Worm (Caenorhabditis elegans) whole organism, young adult: ENCODE data around the gene ttbk-8.1.

ENCODE experiments used
- B0019.2 ChIP-seq: fragments of 200-800 bp; sonication (Bioruptor generic); conservative IDR thresholded peaks from 2 replicates; pipeline ENCODE4 v1.3.6; 2022; ENCODE audit warnings: missing genetic modification reagents, missing genetic modification characterization, missing compliant biosample characterization
- B0035.1 ChIP-seq: sonication (generic microtip); optimal IDR thresholded peaks from 2 replicates; lab custom pipeline; 2016; ENCODE audit warnings: missing genetic modification characterization, mild to moderate bottlenecking, missing compliant biosample characterization, missing genotype, missing genetic modification reagents
- C17E4.6 ChIP-seq: fragments of 200-800 bp; sonication (Bioruptor generic); IDR thresholded peaks from 2 replicates; pipeline ENCODE4 v1.3.6; 2022; ENCODE audit warnings: missing genetic modification reagents, missing genetic modification characterization, missing compliant biosample characterization
- D2030.7 ChIP-seq: fragments of 200-800 bp; sonication (Bioruptor generic); IDR thresholded peaks from 2 replicates; pipeline ENCODE4 v1.3.6; 2022; ENCODE audit warnings: missing genetic modification reagents, missing genetic modification characterization, missing compliant biosample characterization
- F22D6.2 ChIP-seq: sonication (generic microtip); optimal IDR thresholded peaks from 2 replicates; lab custom pipeline; 2016; ENCODE audit warnings: mild to moderate bottlenecking, missing genetic modification characterization, missing compliant biosample characterization
- F49E8.2 ChIP-seq: sonication (generic microtip); optimal IDR thresholded peaks from 3 replicates; lab custom pipeline; 2017; ENCODE audit warnings: missing genetic modification characterization, mild to moderate bottlenecking, missing compliant biosample characterization, antibody characterized with exemption, moderate library complexity; ENCODE audit not compliant: insufficient read depth
- F52B5.7 ChIP-seq: sonication (generic microtip); optimal IDR thresholded peaks from 2 replicates; lab custom pipeline; 2016; ENCODE audit warnings: mild to moderate bottlenecking, missing genetic modification characterization, missing compliant biosample characterization
- K11D2.4 ChIP-seq: fragments of 200-800 bp; sonication (Bioruptor generic); IDR thresholded peaks from 2 replicates; pipeline ENCODE4 v1.3.6; 2022; ENCODE audit warnings: missing genetic modification reagents, missing genetic modification characterization, missing compliant biosample characterization
- Y53G8AR.9 ChIP-seq: fragments of 200-800 bp; sonication (Bioruptor generic); conservative IDR thresholded peaks from 2 replicates; pipeline ENCODE4 v1.3.6; 2022; ENCODE audit warnings: missing genetic modification reagents, missing genetic modification characterization, missing compliant biosample characterization
- Y56A3A.18 ChIP-seq: fragments of 200-800 bp; sonication (Bioruptor generic); IDR thresholded peaks from 2 replicates; pipeline ENCODE4 v1.3.6; 2022; ENCODE audit warnings: missing genetic modification reagents, missing genetic modification characterization, missing compliant biosample characterization
- Y67H2A.10 ChIP-seq: fragments of 200-800 bp; sonication (Bioruptor generic); conservative IDR thresholded peaks from 2 replicates; pipeline ENCODE4 v1.3.6; 2022; ENCODE audit warnings: missing genetic modification reagents, missing genetic modification characterization, missing compliant biosample characterization
- Y79H2A.3 ChIP-seq: fragments of 200-800 bp; sonication (Bioruptor generic); conservative IDR thresholded peaks from 2 replicates; pipeline ENCODE4 v1.3.6; 2022; ENCODE audit warnings: missing genetic modification reagents, missing genetic modification characterization, missing compliant biosample characterization
- Y95B8A.8 ChIP-seq: fragments of 200-800 bp; sonication (Bioruptor generic); IDR thresholded peaks from 2 replicates; pipeline ENCODE4 v1.3.6; 2022; ENCODE audit warnings: missing genetic modification reagents, missing genetic modification characterization, missing compliant biosample characterization
- atf-7 ChIP-seq: sonication (generic microtip); optimal IDR thresholded peaks from 2 replicates; lab custom pipeline; 2017; ENCODE audit warnings: mild to moderate bottlenecking, missing genetic modification characterization, missing compliant biosample characterization
- athp-1 ChIP-seq: sonication (generic microtip); optimal IDR thresholded peaks from 2 replicates; lab custom pipeline; 2017; ENCODE audit warnings: mild to moderate bottlenecking, missing genetic modification characterization, missing compliant biosample characterization
- attf-6 ChIP-seq: fragments of 200-800 bp; sonication (Bioruptor generic); IDR thresholded peaks from 2 replicates; pipeline ENCODE4 v1.3.6; 2022; ENCODE audit warnings: missing genetic modification reagents, missing genetic modification characterization, missing compliant biosample characterization
- bed-1 ChIP-seq: fragments of 200-800 bp; sonication (Bioruptor generic); IDR thresholded peaks from 2 replicates; pipeline ENCODE4 v1.3.6; 2022; ENCODE audit warnings: missing genetic modification reagents, missing genetic modification characterization, missing compliant biosample characterization
- ceh-91 ChIP-seq: fragments of 200-800 bp; sonication (Bioruptor generic); IDR thresholded peaks from 2 replicates; pipeline ENCODE4 v1.3.6; 2022; ENCODE audit warnings: missing genetic modification reagents, missing genetic modification characterization, missing compliant biosample characterization
- chd-7 ChIP-seq: sonication (generic microtip); optimal IDR thresholded peaks from 2 replicates; lab custom pipeline; 2016; ENCODE audit warnings: mild to moderate bottlenecking, missing genetic modification characterization, moderate library complexity, missing compliant biosample characterization
- efl-1 ChIP-seq: fragments of 150-350 bp; optimal IDR thresholded peaks from 2 replicates; lab custom pipeline; 2014; ENCODE audit warnings: missing biosample characterization, missing genetic modification reagents, missing genetic modification characterization
- egl-44 ChIP-seq: fragments of 200-800 bp; sonication (Bioruptor generic); IDR thresholded peaks from 2 replicates; pipeline ENCODE4 v1.3.6; 2022; ENCODE audit warnings: missing genetic modification reagents, missing genetic modification characterization, missing compliant biosample characterization
- ekl-4 ChIP-seq: fragments of 200-800 bp; sonication (Bioruptor generic); IDR thresholded peaks from 2 replicates; pipeline ENCODE4 v1.3.6; 2022; ENCODE audit warnings: missing genetic modification reagents, missing genetic modification characterization, missing compliant biosample characterization
- him-1 ChIP-seq: sonication (generic microtip); optimal IDR thresholded peaks from 2 replicates; lab custom pipeline; 2016; ENCODE audit warnings: missing genotype, missing genetic modification reagents, missing genetic modification characterization, missing compliant biosample characterization
- hmg-1.2 ChIP-seq: fragments of 200-800 bp; sonication (Bioruptor generic); IDR thresholded peaks from 2 replicates; pipeline ENCODE4 v1.3.6; 2022; ENCODE audit warnings: missing genetic modification reagents, missing genetic modification characterization, missing compliant biosample characterization
- lin-54 ChIP-seq: fragments of 200-800 bp; sonication (Bioruptor generic); optimal IDR thresholded peaks from 2 replicates; lab custom pipeline; 2018; ENCODE audit warnings: mild to moderate bottlenecking, missing genetic modification characterization, missing compliant biosample characterization
- lir-1 ChIP-seq: fragments of 200-800 bp; sonication (Bioruptor generic); conservative IDR thresholded peaks from 2 replicates; pipeline ENCODE4 v1.3.6; 2022; ENCODE audit warnings: missing genetic modification reagents, missing genetic modification characterization, missing compliant biosample characterization
- lsl-1 ChIP-seq: fragments of 200-800 bp; sonication (Bioruptor generic); optimal IDR thresholded peaks from 2 replicates; lab custom pipeline; 2018; ENCODE audit warnings: mild to moderate bottlenecking, missing genetic modification characterization, moderate library complexity, missing compliant biosample characterization
- madf-10 ChIP-seq: sonication (generic microtip); optimal IDR thresholded peaks from 2 replicates; lab custom pipeline; 2016; ENCODE audit warnings: mild to moderate bottlenecking, missing genetic modification characterization, missing compliant biosample characterization
- madf-6 ChIP-seq: fragments of 200-800 bp; sonication (Bioruptor generic); IDR thresholded peaks from 2 replicates; pipeline ENCODE4 v1.3.6; 2022; ENCODE audit warnings: missing genetic modification reagents, missing genetic modification characterization, missing compliant biosample characterization
- madf-8 ChIP-seq: fragments of 200-800 bp; sonication (Bioruptor generic); conservative IDR thresholded peaks from 2 replicates; pipeline ENCODE4 v1.3.6; 2022; ENCODE audit warnings: missing genetic modification reagents, missing genetic modification characterization, missing compliant biosample characterization
- mcd-1 ChIP-seq: fragments of 200-800 bp; sonication (Bioruptor generic); IDR thresholded peaks from 2 replicates; pipeline ENCODE4 v1.3.6; 2022; ENCODE audit warnings: missing genetic modification reagents, missing genetic modification characterization, missing compliant biosample characterization
- nfya-2 ChIP-seq: fragments of 200-800 bp; sonication (Bioruptor generic); IDR thresholded peaks from 2 replicates; pipeline ENCODE4 v1.3.6; 2022; ENCODE audit warnings: missing genetic modification reagents, missing genetic modification characterization, missing compliant biosample characterization
- nfyb-1 ChIP-seq: fragments of 200-800 bp; sonication (Bioruptor generic); IDR thresholded peaks from 2 replicates; pipeline ENCODE4 v1.3.6; 2022; ENCODE audit warnings: missing genetic modification reagents, missing genetic modification characterization, missing compliant biosample characterization
- pbrm-1 ChIP-seq: fragments of 200-800 bp; sonication (Bioruptor generic); IDR thresholded peaks from 2 replicates; pipeline ENCODE4 v1.3.6; 2022; ENCODE audit warnings: missing genetic modification reagents, missing genetic modification characterization, missing compliant biosample characterization
- rcor-1 ChIP-seq: fragments of 200-800 bp; sonication (Bioruptor generic); IDR thresholded peaks from 2 replicates; pipeline ENCODE4 v1.3.6; 2022; ENCODE audit warnings: missing genetic modification reagents, missing genetic modification characterization, missing compliant biosample characterization
- sdz-38 ChIP-seq: sonication (generic microtip); optimal IDR thresholded peaks from 2 replicates; lab custom pipeline; 2016; ENCODE audit warnings: missing genotype, missing genetic modification characterization, missing compliant biosample characterization
- snpc-1.1 ChIP-seq: sonication (generic microtip); optimal IDR thresholded peaks from 2 replicates; lab custom pipeline; 2017; ENCODE audit warnings: missing genetic modification characterization, mild to moderate bottlenecking, missing compliant biosample characterization, antibody characterized with exemption, moderate library complexity, missing genotype, missing genetic modification reagents; ENCODE audit not compliant: insufficient read depth
- snpc-1.3 ChIP-seq: sonication (generic microtip); optimal IDR thresholded peaks from 2 replicates; lab custom pipeline; 2017; ENCODE audit warnings: missing genetic modification characterization, mild to moderate bottlenecking, missing compliant biosample characterization, antibody characterized with exemption, moderate library complexity, missing genotype, missing genetic modification reagents; ENCODE audit not compliant: insufficient read depth
- snpc-4 ChIP-seq, 5 experiments: fragments of 150-350 bp in 1 of 5; sonication (generic microtip) in 4 of 5; optimal IDR thresholded peaks; 2 replicates each; lab custom pipeline; 2014 to 2018; ENCODE audit warnings: missing genetic modification characterization in 5 of 5, missing biosample characterization in 3 of 5, antibody characterized with exemption in 2 of 5, mild to moderate bottlenecking in 2 of 5, missing compliant biosample characterization in 2 of 5, missing genotype in 2 of 5, moderate library complexity in 2 of 5, missing genetic modification reagents in 1 of 5
- somi-1 ChIP-seq: fragments of 200-800 bp; sonication (Bioruptor generic); optimal IDR thresholded peaks from 2 replicates; lab custom pipeline; 2018; ENCODE audit warnings: mild to moderate bottlenecking, missing genetic modification characterization, missing compliant biosample characterization
- tbp1 ChIP-seq: fragments of 200-800 bp; sonication (Bioruptor generic); optimal IDR thresholded peaks from 2 replicates; lab custom pipeline; 2018; ENCODE audit warnings: mild to moderate bottlenecking, missing genetic modification characterization, missing compliant biosample characterization
- tlf-1 ChIP-seq: fragments of 200-800 bp; sonication (Bioruptor generic); optimal IDR thresholded peaks from 2 replicates; lab custom pipeline; 2018; ENCODE audit warnings: mild to moderate bottlenecking, missing genetic modification characterization, missing compliant biosample characterization
- ztf-22 ChIP-seq: fragments of 200-800 bp; sonication (Bioruptor generic); optimal IDR thresholded peaks from 2 replicates; lab custom pipeline; 2018; ENCODE audit warnings: mild to moderate bottlenecking, missing genetic modification characterization, moderate library complexity, missing compliant biosample characterization
- ztf-25 ChIP-seq: fragments of 200-800 bp; sonication (Bioruptor generic); IDR thresholded peaks from 2 replicates; pipeline ENCODE4 v1.3.6; 2022; ENCODE audit warnings: missing genetic modification reagents, missing genetic modification characterization, missing compliant biosample characterization
- ztf-28 ChIP-seq: fragments of 200-800 bp; sonication (Bioruptor generic); IDR thresholded peaks from 2 replicates; pipeline ENCODE4 v1.3.6; 2022; ENCODE audit warnings: missing genetic modification reagents, missing genetic modification characterization, missing compliant biosample characterization

ttbk-8.1 gene

ce11 chrIV:13510049-13510448 is 37.9 kb downstream of the ttbk-8.1 start (continued):
- TF ChIP-seq bed-1 (GFP tag; lab: Robert Waterston, UW) (no peak), nfyb-1 (GFP tag; lab: Robert Waterston, UW) (no peak), Y56A3A.18 (GFP tag; lab: Robert Waterston, UW) (peak; percentile 14; the same call in 1 of the 2 replicates), atf-7 (tag; lab: Kevin White, UChicago) (peak; percentile 3), chd-7 (tag; lab: Kevin White, UChicago) (no peak), C17E4.6 (GFP tag; lab: Robert Waterston, UW) (0 out of 2 replicates have a peak, but pooled peaks have one; percentile 54), snpc-4 (GFP tag; optimal IDR thresholded peaks at IDR 0.05; lab: Kevin White, UChicago) (peak; percentile 40), snpc-4 (tag; optimal IDR thresholded peaks at IDR 0.05; lab: Kevin White, UChicago) (peak in 1 of 4 experiments; percentile 83), him-1 (tag; lab: Kevin White, UChicago) (peak; percentile 62), efl-1 (GFP tag; lab: Kevin White, UChicago) (peak; percentile 35), egl-44 (no peak), D2030.7 (GFP tag; lab: Robert Waterston, UW) (peak; percentile 63), F49E8.2 (tag; lab: Kevin White, UChicago) (peak; percentile 66), rcor-1 (GFP tag; lab: Robert Waterston, UW) (peak; percentile 44), F22D6.2 (tag; lab: Kevin White, UChicago) (no peak), F52B5.7 (tag; lab: Kevin White, UChicago) (peak; percentile 34), hmg-1.2 (GFP tag; lab: Robert Waterston, UW) (peak; percentile 24; the same call in 1 of the 2 replicates)

- TF ChIP-seq ztf-28 (GFP tag; lab: Robert Waterston, UW) (no peak), tlf-1 (GFP tag; lab: Kevin White, UChicago) (peak; percentile 89), sdz-38 (tag; lab: Kevin White, UChicago) (no peak), B0035.1 (tag; lab: Kevin White, UChicago) (no peak), Y95B8A.8 (GFP tag; lab: Robert Waterston, UW) (peak; percentile 88), F49E8.2 (tag; lab: Kevin White, UChicago) (peak; percentile 77), Y67H2A.10 (GFP tag; lab: Robert Waterston, UW) (peak; percentile 55; the same call in 1 of the 2 replicates), madf-8 (GFP tag; lab: Robert Waterston, UW) (peak; percentile 97), somi-1 (no peak), K11D2.4 (GFP tag; lab: Robert Waterston, UW) (no peak), pbrm-1 (GFP tag; lab: Robert Waterston, UW) (peak; percentile 61), Y53G8AR.9 (GFP tag; lab: Robert Waterston, UW) (peak; percentile 84), lsl-1 (GFP tag; lab: Kevin White, UChicago) (peak; percentile 98), lin-54 (GFP tag; lab: Kevin White, UChicago) (peak; percentile 83), Y79H2A.3 (0 out of 2 replicates have a peak, but pooled peaks have one; percentile 54), madf-10 (no peak), snpc-4 (GFP tag; optimal IDR thresholded peaks at IDR 0.05; lab: Kevin White, UChicago) (peak; percentile 76), snpc-4 (tag; optimal IDR thresholded peaks at IDR 0.05; lab: Kevin White, UChicago) (peak in 3 of 4 experiments; percentile 55 to 92 (median 82)), B0019.2 (peak; percentile 81), ztf-25 (GFP tag; lab: Robert Waterston, UW) (no peak), ekl-4 (GFP tag; lab: Robert Waterston, UW) (peak; percentile 86), snpc-1.3 (tag; lab: Kevin White, UChicago) (peak; percentile 65), ztf-22 (GFP tag; lab: Kevin White, UChicago) (no peak), lir-1 (GFP tag; lab: Robert Waterston, UW) (peak; percentile 18; the same call in 1 of the 2 replicates), mcd-1 (GFP tag; lab: Robert Waterston, UW) (peak; percentile 63), athp-1 (peak; percentile 20), ceh-91 (GFP tag; lab: Robert Waterston, UW) (peak; percentile 97), tbp1 (GFP tag; lab: Kevin White, UChicago) (peak; percentile 70), attf-6 (peak; percentile 95), efl-1 (GFP tag; lab: Kevin White, UChicago) (peak; percentile 97), nfya-2 (no peak), snpc-1.1 (peak; percentile 75), madf-6 (peak; percentile 99)
These were observed 40.0 kb downstream of the ttbk-8.1 start, which contains the start of gene puf-3 for ce11 chrIV:13512112-13512569. Gene puf-3, minus strand, starts transcription at chrIV:13512162.
